Worm (Caenorhabditis elegans): ENCODE results near the gene T04A8.7.

Gene T04A8.7

DNA sequence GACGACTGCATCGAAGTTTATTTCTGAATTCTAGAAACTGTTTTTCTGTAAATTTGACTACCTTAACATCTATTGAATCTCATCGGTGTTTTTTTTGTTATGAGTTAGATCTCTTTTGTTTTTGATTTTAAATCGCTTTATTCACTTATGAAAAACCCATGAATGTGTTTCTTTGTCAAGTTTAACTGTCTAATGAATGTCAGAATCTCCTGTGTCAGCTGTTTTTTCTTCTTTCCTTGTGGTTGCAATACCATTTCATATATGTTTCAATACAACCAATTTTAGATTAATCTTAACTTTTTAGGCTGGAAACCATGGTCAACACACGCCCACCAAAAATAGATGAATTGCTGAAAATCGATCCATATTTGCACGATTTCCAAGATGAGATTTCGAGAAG is at the start of gene T04A8.7:
TSS of gene T04A8.7 (plus strand) at position 301 of the 400 bp plus-strand sequence.
- no peak for TF ChIP-seq ceh-43 (GFP tag; optimal IDR thresholded peaks at IDR 0.05)
- TF ChIP-seq ceh-39 (tag; optimal IDR thresholded peaks at IDR 0.05), result no peak
- no peak for TF ChIP-seq ham-2 (GFP tag; optimal IDR thresholded peaks at IDR 0.05)
- no peak for TF ChIP-seq mep-1 (tag; optimal IDR thresholded peaks at IDR 0.05)
- no peak for TF ChIP-seq nhr-237 (tag; optimal IDR thresholded peaks at IDR 0.05)
- no peak for TF ChIP-seq lin-13 (tag; optimal IDR thresholded peaks at IDR 0.05)
- no peak for TF ChIP-seq blmp-1 (tag; optimal IDR thresholded peaks at IDR 0.05)
- TF ChIP-seq mab-5 (tag; optimal IDR thresholded peaks at IDR 0.05), result no peak
- no peak for TF ChIP-seq snpc-4 (tag; optimal IDR thresholded peaks at IDR 0.05)
- TF ChIP-seq bed-3 (GFP tag; optimal IDR thresholded peaks at IDR 0.05), result no peak
- no peak for TF ChIP-seq ceh-83 (GFP tag; optimal IDR thresholded peaks at IDR 0.05)
- TF ChIP-seq nhr-2 (tag; optimal IDR thresholded peaks at IDR 0.05), result no peak
- TF ChIP-seq elt-1 (tag; optimal IDR thresholded peaks at IDR 0.05; ENCODE audit: borderline replicate concordance, insufficient read depth), result no peak
- no peak for TF ChIP-seq nhr-28 (tag; optimal IDR thresholded peaks at IDR 0.05)
- TF ChIP-seq unc-120 (tag; optimal IDR thresholded peaks at IDR 0.05; ENCODE audit: poor library complexity, severe bottlenecking), result no peak
- no peak for TF ChIP-seq nhr-12 (tag; optimal IDR thresholded peaks at IDR 0.05)
- TF ChIP-seq elt-3 (tag; optimal IDR thresholded peaks at IDR 0.05), result no peak
- no peak for TF ChIP-seq unc-62 (GFP tag; optimal IDR thresholded peaks at IDR 0.05)
- TF ChIP-seq nhr-76 (tag; optimal IDR thresholded peaks at IDR 0.05), result no peak
- TF ChIP-seq tbx-8 (GFP tag; optimal IDR thresholded peaks at IDR 0.05), result no peak

ce11 chrIII:4646246-4646645 is 48.9 kb upstream of the T04A8.7 start, which contains the start of gene pqn-29:
Gene pqn-29, minus strand, starts transcription at chrIII:4646346.
- TF ChIP-seq snpc-4 (tag; optimal IDR thresholded peaks at IDR 0.05) (no peak), unc-120 (tag; optimal IDR thresholded peaks at IDR 0.05; ENCODE audit: poor library complexity, severe bottlenecking) (no peak), lsy-2 (tag; optimal IDR thresholded peaks at IDR 0.05) (no peak)

- no peak for TF ChIP-seq lin-13 (tag; optimal IDR thresholded peaks at IDR 0.05)
- no peak for TF ChIP-seq drap-1 (GFP tag; optimal IDR thresholded peaks at IDR 0.05)
- no peak for TF ChIP-seq sem-2 (GFP tag; optimal IDR thresholded peaks at IDR 0.05)
- TF ChIP-seq zip-8 (tag; optimal IDR thresholded peaks at IDR 0.05), result no peak
- TF ChIP-seq nhr-76 (tag; optimal IDR thresholded peaks at IDR 0.05), result no peak
- no peak for TF ChIP-seq lsy-2 (tag; optimal IDR thresholded peaks at IDR 0.05)
- no peak for TF ChIP-seq tbx-8 (GFP tag; optimal IDR thresholded peaks at IDR 0.05)
- TF ChIP-seq nhr-237 (tag; optimal IDR thresholded peaks at IDR 0.05), result no peak
- TF ChIP-seq sptf-1 (tag; optimal IDR thresholded peaks at IDR 0.05), result no peak
These were observed 47.8 kb upstream of the T04A8.7 start for ce11 chrIII:4647341-4647740.

ce11 chrIII:4647878-4648277 is 47.3 kb upstream of the T04A8.7 start, which contains the start of gene T23F11.6:
Gene T23F11.6, minus strand, starts transcription at chrIII:4647922.
- TF ChIP-seq elt-1 (tag; optimal IDR thresholded peaks at IDR 0.05; ENCODE audit: borderline replicate concordance, insufficient read depth) (no peak), ceh-83 (GFP tag; optimal IDR thresholded peaks at IDR 0.05) (no peak), nhr-2 (tag; optimal IDR thresholded peaks at IDR 0.05) (no peak), nhr-28 (tag; optimal IDR thresholded peaks at IDR 0.05) (no peak), sptf-1 (tag; optimal IDR thresholded peaks at IDR 0.05) (no peak), mep-1 (tag; optimal IDR thresholded peaks at IDR 0.05) (no peak), tbx-8 (GFP tag; optimal IDR thresholded peaks at IDR 0.05) (no peak), nhr-76 (tag; optimal IDR thresholded peaks at IDR 0.05) (no peak), lin-32 (GFP tag; optimal IDR thresholded peaks at IDR 0.05) (no peak), pha-4 (tag; optimal IDR thresholded peaks at IDR 0.05) (no peak), snpc-4 (tag; optimal IDR thresholded peaks at IDR 0.05) (no peak), M03D4.4 (tag; optimal IDR thresholded peaks at IDR 0.05) (no peak), mab-5 (tag; optimal IDR thresholded peaks at IDR 0.05) (no peak), cnd-1 (tag; optimal IDR thresholded peaks at IDR 0.05) (no peak), drap-1 (GFP tag; optimal IDR thresholded peaks at IDR 0.05) (no peak), ceh-39 (tag; optimal IDR thresholded peaks at IDR 0.05) (no peak)

- TF ChIP-seq M03D4.4 (tag; optimal IDR thresholded peaks at IDR 0.05) (peak; percentile 58), lin-13 (tag; optimal IDR thresholded peaks at IDR 0.05) (peak; percentile 42), ces-1 (GFP tag; optimal IDR thresholded peaks at IDR 0.05) (peak; percentile 60), mep-1 (tag; optimal IDR thresholded peaks at IDR 0.05) (peak; percentile 85), ztf-11 (tag; optimal IDR thresholded peaks at IDR 0.05) (peak; percentile 32), ceh-83 (GFP tag; optimal IDR thresholded peaks at IDR 0.05) (no peak), unc-62 (GFP tag; optimal IDR thresholded peaks at IDR 0.05) (peak; percentile 83), ceh-43 (GFP tag; optimal IDR thresholded peaks at IDR 0.05) (no peak), ham-2 (GFP tag; optimal IDR thresholded peaks at IDR 0.05) (peak; percentile 27), tbx-8 (GFP tag; optimal IDR thresholded peaks at IDR 0.05) (no peak), unc-120 (tag; optimal IDR thresholded peaks at IDR 0.05; ENCODE audit: poor library complexity, severe bottlenecking) (peak; percentile 58), drap-1 (GFP tag; optimal IDR thresholded peaks at IDR 0.05) (peak; percentile 50), pha-4 (tag; optimal IDR thresholded peaks at IDR 0.05) (peak; percentile 92), bed-3 (GFP tag; optimal IDR thresholded peaks at IDR 0.05) (no peak), nhr-237 (tag; optimal IDR thresholded peaks at IDR 0.05) (peak; percentile 90), lsy-2 (tag; optimal IDR thresholded peaks at IDR 0.05) (peak; percentile 68), cnd-1 (tag; optimal IDR thresholded peaks at IDR 0.05) (no peak), hlh-1 (tag; optimal IDR thresholded peaks at IDR 0.05) (peak; percentile 90), sptf-1 (tag; optimal IDR thresholded peaks at IDR 0.05) (no peak), elt-3 (tag; optimal IDR thresholded peaks at IDR 0.05) (peak; percentile 75), unc-39 (tag; optimal IDR thresholded peaks at IDR 0.05) (no peak), ceh-39 (tag; optimal IDR thresholded peaks at IDR 0.05) (peak; percentile 3)
These were observed 45.8 kb upstream of the T04A8.7 start for ce11 chrIII:4649363-4649768.

Data from whole organism, mixed stage, embryonic.